Fruit fly (Drosophila melanogaster) whole organism, embryonic: ENCODE measurements around the gene Paf-AHalpha.

ENCODE experiments used
- Asciz ChIP-seq: fragments of 200-800 bp; sonication (Bioruptor generic); optimal IDR thresholded peaks from 2 replicates; lab custom pipeline; 2017; ENCODE audit warnings: missing biosample characterization, mild to moderate bottlenecking, missing genetic modification characterization, missing genetic modification reagents
- B-H2 ChIP-seq: fragments of 200-800 bp; sonication (Bioruptor generic); optimal IDR thresholded peaks from 2 replicates; lab custom pipeline; 2018; ENCODE audit warnings: missing biosample characterization, mild to moderate bottlenecking, missing genetic modification characterization
- BEAF-32 ChIP-seq: fragments of 200-800 bp; sonication (Bioruptor generic); optimal IDR thresholded peaks from 3 replicates; lab custom pipeline; 2017; ENCODE audit warnings: missing biosample characterization, missing genetic modification characterization, mild to moderate bottlenecking, moderate library complexity, missing genetic modification reagents
- Blimp-1 ChIP-seq: fragments of 200-800 bp; sonication (Bioruptor generic); optimal IDR thresholded peaks from 3 replicates; lab custom pipeline; 2018; ENCODE audit warnings: missing biosample characterization, missing genetic modification characterization, mild to moderate bottlenecking, moderate library complexity, missing genetic modification reagents
- CG10321 ChIP-seq: fragments of 200-800 bp; sonication (Bioruptor generic); IDR thresholded peaks from 2 replicates; pipeline ENCODE4 v1.3.6; 2022; ENCODE audit warnings: missing biosample characterization, missing genetic modification characterization
- CG11696 ChIP-seq: fragments of 200-800 bp; sonication (Bioruptor generic); IDR thresholded peaks from 2 replicates; pipeline ENCODE4 v1.3.6; 2022; ENCODE audit warnings: missing biosample characterization, missing genetic modification characterization
- CG12659 ChIP-seq: fragments of 200-800 bp; sonication (Bioruptor generic); optimal IDR thresholded peaks from 3 replicates; lab custom pipeline; 2017; ENCODE audit warnings: mild to moderate bottlenecking, missing biosample characterization, missing genetic modification reagents, missing genetic modification characterization
- CG12942 ChIP-seq: fragments of 200-800 bp; sonication (Bioruptor generic); optimal IDR thresholded peaks from 3 replicates; lab custom pipeline; 2016; ENCODE audit warnings: missing biosample characterization, missing genetic modification characterization
- CG13287 ChIP-seq: fragments of 200-800 bp; sonication (Bioruptor generic); IDR thresholded peaks from 2 replicates; pipeline ENCODE4 v1.3.6; 2022; ENCODE audit warnings: missing biosample characterization, missing genetic modification characterization; ENCODE audit not compliant: partially characterized antibody
- CG1603 ChIP-seq: fragments of 200-800 bp; sonication (Bioruptor generic); optimal IDR thresholded peaks from 2 replicates; lab custom pipeline; 2019; ENCODE audit warnings: missing biosample characterization, mild to moderate bottlenecking, missing genetic modification characterization, moderate library complexity
- CG16813 ChIP-seq: fragments of 200-800 bp; sonication (Bioruptor generic); IDR thresholded peaks from 3 replicates; pipeline ENCODE4 v1.3.6; 2022; ENCODE audit warnings: missing biosample characterization, missing genetic modification characterization; ENCODE audit not compliant: partially characterized antibody
- CG17186 ChIP-seq: fragments of 200-800 bp; sonication (Bioruptor generic); optimal IDR thresholded peaks from 3 replicates; lab custom pipeline; 2017; ENCODE audit warnings: missing biosample characterization, missing genetic modification reagents, missing genetic modification characterization
- CG17385 ChIP-seq: fragments of 200-800 bp; sonication (Bioruptor generic); optimal IDR thresholded peaks from 3 replicates; lab custom pipeline; 2018; ENCODE audit warnings: missing biosample characterization, mild to moderate bottlenecking, missing genetic modification characterization
- CG18764 ChIP-seq: fragments of 200-800 bp; sonication (Bioruptor generic); optimal IDR thresholded peaks from 3 replicates; lab custom pipeline; 2016; ENCODE audit warnings: missing biosample characterization, missing genetic modification characterization
- CG2202 ChIP-seq: fragments of 200-800 bp; sonication (Bioruptor generic); optimal IDR thresholded peaks from 2 replicates; lab custom pipeline; 2018; ENCODE audit warnings: missing biosample characterization, mild to moderate bottlenecking, missing genetic modification characterization
- CG30020 ChIP-seq: fragments of 200-800 bp; optimal IDR thresholded peaks from 2 replicates; lab custom pipeline; 2019; ENCODE audit warnings: missing biosample characterization, mild to moderate bottlenecking, missing genetic modification characterization, moderate library complexity
- CG3995 ChIP-seq: fragments of 200-800 bp; sonication (Bioruptor generic); optimal IDR thresholded peaks from 3 replicates; lab custom pipeline; 2016; ENCODE audit warnings: missing biosample characterization, missing genetic modification characterization
- CG5953 ChIP-seq: fragments of 200-800 bp; sonication (Bioruptor generic); IDR thresholded peaks from 2 replicates; pipeline ENCODE4 v1.3.6; 2022; ENCODE audit warnings: missing biosample characterization, missing genetic modification characterization
- CG7786 ChIP-seq: fragments of 200-800 bp; sonication (Bioruptor generic); optimal IDR thresholded peaks from 2 replicates; lab custom pipeline; 2016; ENCODE audit warnings: missing biosample characterization, missing genetic modification characterization
- CG8765 ChIP-seq: fragments of 200-800 bp; sonication (Bioruptor generic); IDR thresholded peaks from 2 replicates; pipeline ENCODE4 v1.3.6; 2022; ENCODE audit warnings: missing biosample characterization, missing genetic modification characterization
- CG9437 ChIP-seq: fragments of 200-800 bp; sonication (Bioruptor generic); optimal IDR thresholded peaks from 2 replicates; lab custom pipeline; 2018; ENCODE audit warnings: missing biosample characterization, mild to moderate bottlenecking, missing genetic modification characterization
- CG9797 ChIP-seq: fragments of 200-800 bp; sonication (Bioruptor generic); optimal IDR thresholded peaks from 3 replicates; lab custom pipeline; 2018; ENCODE audit warnings: missing biosample characterization, mild to moderate bottlenecking, missing genetic modification characterization
- Dip3 ChIP-seq: fragments of 200-800 bp; sonication (Bioruptor generic); optimal IDR thresholded peaks from 3 replicates; lab custom pipeline; 2016; ENCODE audit warnings: missing biosample characterization, missing genetic modification characterization
- Doc2 ChIP-seq: fragments of 200-800 bp; sonication (Bioruptor generic); IDR thresholded peaks from 2 replicates; pipeline ENCODE4 v1.3.6; 2022; ENCODE audit warnings: missing biosample characterization, missing genetic modification characterization
- Dref ChIP-seq: fragments of 200-800 bp; sonication (Bioruptor generic); IDR thresholded peaks from 2 replicates; pipeline ENCODE4 v1.3.6; 2022; ENCODE audit warnings: missing biosample characterization, missing genetic modification characterization
- HLH4C ChIP-seq: fragments of 200-800 bp; sonication (Bioruptor generic); IDR thresholded peaks from 3 replicates; pipeline ENCODE4 v1.3.6; 2022; ENCODE audit warnings: missing biosample characterization, missing genetic modification characterization; ENCODE audit not compliant: partially characterized antibody
- HmgD ChIP-seq: fragments of 200-800 bp; sonication (Bioruptor generic); optimal IDR thresholded peaks from 3 replicates; lab custom pipeline; 2016; ENCODE audit warnings: missing biosample characterization, missing genetic modification characterization
- Hr39 ChIP-seq: fragments of >200 bp; optimal IDR thresholded peaks from 2 replicates; lab custom pipeline; 2017
- Max ChIP-seq: fragments of 200-800 bp; sonication (Bioruptor generic); optimal IDR thresholded peaks from 2 replicates; lab custom pipeline; 2016; ENCODE audit warnings: missing biosample characterization, mild to moderate bottlenecking, missing genetic modification characterization
- Mes4 ChIP-seq: fragments of 200-800 bp; sonication (Bioruptor generic); optimal IDR thresholded peaks from 2 replicates; lab custom pipeline; 2016; ENCODE audit warnings: missing biosample characterization, missing genetic modification characterization
- Rfx ChIP-seq: fragments of 200-800 bp; sonication (Bioruptor generic); IDR thresholded peaks from 2 replicates; pipeline ENCODE4 v1.3.6; 2022; ENCODE audit warnings: missing biosample characterization, missing genetic modification characterization
- Sox100B ChIP-seq: fragments of 200-800 bp; sonication (Bioruptor generic); optimal IDR thresholded peaks from 3 replicates; lab custom pipeline; 2018; ENCODE audit warnings: missing biosample characterization, mild to moderate bottlenecking, missing genetic modification characterization
- amos ChIP-seq: fragments of 200-800 bp; sonication (Bioruptor generic); IDR thresholded peaks from 2 replicates; pipeline ENCODE4 v1.3.6; 2022; ENCODE audit warnings: missing biosample characterization, missing genetic modification characterization; ENCODE audit not compliant: partially characterized antibody
- ap ChIP-seq: fragments of 200-800 bp; sonication (Bioruptor generic); IDR thresholded peaks from 2 replicates; pipeline ENCODE4 v1.3.6; 2022; ENCODE audit warnings: missing biosample characterization, missing genetic modification characterization
- bbx ChIP-seq: fragments of 200-800 bp; sonication (Bioruptor generic); IDR thresholded peaks from 2 replicates; pipeline ENCODE4 v1.3.6; 2022; ENCODE audit warnings: missing biosample characterization, missing genetic modification characterization; ENCODE audit not compliant: partially characterized antibody
- bowl ChIP-seq: fragments of 200-800 bp; sonication (Bioruptor generic); IDR thresholded peaks from 2 replicates; pipeline ENCODE4 v1.3.6; 2022; ENCODE audit warnings: missing biosample characterization, missing genetic modification characterization
- dan ChIP-seq: fragments of 200-800 bp; sonication (Bioruptor generic); IDR thresholded peaks from 2 replicates; pipeline ENCODE4 v1.3.6; 2022; ENCODE audit warnings: missing biosample characterization, missing genetic modification characterization
- disco-r ChIP-seq: fragments of 200-800 bp; sonication (Bioruptor generic); optimal IDR thresholded peaks from 2 replicates; lab custom pipeline; 2016; ENCODE audit warnings: missing biosample characterization, missing genetic modification characterization
- fd96Cb ChIP-seq: fragments of 200-800 bp; sonication (Bioruptor generic); optimal IDR thresholded peaks from 2 replicates; lab custom pipeline; 2018; ENCODE audit warnings: missing biosample characterization, mild to moderate bottlenecking, missing genetic modification characterization, moderate library complexity
- fru ChIP-seq: fragments of >200 bp; optimal IDR thresholded peaks from 2 replicates; lab custom pipeline; 2017
- gem ChIP-seq: fragments of 200-800 bp; sonication (Bioruptor generic); optimal IDR thresholded peaks from 2 replicates; lab custom pipeline; 2019; ENCODE audit warnings: missing biosample characterization, mild to moderate bottlenecking, missing genetic modification characterization, moderate library complexity
- hbn ChIP-seq: fragments of 200-800 bp; sonication (Bioruptor generic); IDR thresholded peaks from 2 replicates; pipeline ENCODE4 v1.3.6; 2022; ENCODE audit warnings: missing biosample characterization, missing genetic modification characterization; ENCODE audit not compliant: partially characterized antibody
- insv ChIP-seq, 2 experiments: fragments of 200-800 bp; sonication (Bioruptor generic); optimal IDR thresholded peaks; 3 replicates each; lab custom pipeline; 2016 to 2018; ENCODE audit warnings: missing biosample characterization in 2 of 2, missing genetic modification characterization in 2 of 2
- knrl ChIP-seq: fragments of 200-800 bp; sonication (Bioruptor generic); IDR thresholded peaks from 3 replicates; pipeline ENCODE4 v1.3.6; 2022; ENCODE audit warnings: missing biosample characterization, missing genetic modification characterization; ENCODE audit not compliant: partially characterized antibody
- nau ChIP-seq: fragments of 200-800 bp; sonication (Bioruptor generic); optimal IDR thresholded peaks from 3 replicates; lab custom pipeline; 2017; ENCODE audit warnings: missing biosample characterization, mild to moderate bottlenecking, missing genetic modification characterization, missing genetic modification reagents
- nmo ChIP-seq: fragments of 200-800 bp; sonication (Bioruptor generic); optimal IDR thresholded peaks from 2 replicates; lab custom pipeline; 2018; ENCODE audit warnings: missing biosample characterization, mild to moderate bottlenecking, missing genetic modification characterization, moderate library complexity
- phol ChIP-seq: fragments of 200-800 bp; sonication (Bioruptor generic); optimal IDR thresholded peaks from 3 replicates; lab custom pipeline; 2018; ENCODE audit warnings: missing biosample characterization, mild to moderate bottlenecking, missing genetic modification characterization, moderate library complexity
- pros ChIP-seq: fragments of 200-800 bp; sonication (Bioruptor generic); optimal IDR thresholded peaks from 3 replicates; lab custom pipeline; 2019; ENCODE audit warnings: missing biosample characterization, mild to moderate bottlenecking, missing genetic modification characterization, moderate library complexity
- tgo ChIP-seq: fragments of 200-800 bp; sonication (Bioruptor generic); IDR thresholded peaks from 3 replicates; pipeline ENCODE4 v1.3.6; 2022; ENCODE audit warnings: missing biosample characterization, missing genetic modification characterization
- tio ChIP-seq: fragments of 200-800 bp; sonication (Bioruptor generic); optimal IDR thresholded peaks from 2 replicates; lab custom pipeline; 2017; ENCODE audit warnings: missing biosample characterization, missing genetic modification characterization, inconsistent platforms
- ttk ChIP-seq: fragments of 200-800 bp; sonication (Bioruptor generic); IDR thresholded peaks from 2 replicates; pipeline ENCODE4 v2.1.2; 2022; ENCODE audit warnings: missing biosample characterization, missing genetic modification characterization

Gene Paf-AHalpha

DNA sequence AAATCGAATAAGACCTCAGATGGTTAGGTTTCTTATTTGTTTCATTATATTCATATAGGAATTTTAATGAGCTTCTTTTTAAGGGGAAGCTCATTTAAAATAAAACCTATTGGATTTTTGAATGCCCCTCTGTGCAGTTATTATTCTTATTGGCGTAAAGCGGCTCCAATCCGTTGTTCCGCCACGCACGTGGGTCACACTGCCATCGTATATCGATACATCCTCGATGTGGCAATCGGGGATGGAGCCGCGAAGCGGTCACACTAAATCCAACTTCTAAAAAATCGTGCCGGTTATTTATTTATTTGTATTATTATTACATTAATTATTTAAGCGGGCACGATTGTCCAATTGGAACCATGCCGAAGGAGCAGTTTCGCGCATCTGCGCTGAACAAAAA lies 22.7 kb downstream of the Paf-AHalpha start, which contains the start of gene Polr3A (continued):
- TF ChIP-seq dan (no peak), ap (GFP tag; lab: Robert Waterston, UW) (no peak), HLH4C (GFP tag; lab: Robert Waterston, UW) (peak; percentile 62), Mes4 (GFP tag; lab: Kevin White, UChicago) (no peak), HmgD (GFP tag; lab: Kevin White, UChicago) (no peak), CG16813 (peak; percentile 63), tgo (GFP tag; lab: Robert Waterston, UW) (no peak), Asciz (no peak), tio (GFP tag; lab: Kevin White, UChicago) (no peak), Sox100B (no peak), B-H2 (no peak), BEAF-32 (peak; percentile 66), CG5953 (GFP tag; lab: Robert Waterston, UW) (no peak), disco-r (GFP tag; lab: Kevin White, UChicago) (no peak), Hr39 (lab: Kevin White, UChicago) (no peak), nmo (no peak), Doc2 (no peak), gem (no peak), nau (GFP tag; lab: Kevin White, UChicago) (no peak), CG12659 (GFP tag; lab: Kevin White, UChicago) (peak; percentile 51), fru (lab: Kevin White, UChicago) (no peak), CG9437 (peak; percentile 41), CG17385 (GFP tag; lab: Kevin White, UChicago) (no peak), phol (tag; lab: Kevin White, UChicago) (no peak), CG9797 (GFP tag; lab: Kevin White, UChicago) (peak; percentile 70), CG12942 (GFP tag; lab: Kevin White, UChicago) (no peak), CG10321 (GFP tag; lab: Robert Waterston, UW) (no peak), CG13287 (peak; percentile 75), CG8765 (GFP tag; lab: Robert Waterston, UW) (no peak), Dip3 (GFP tag; lab: Kevin White, UChicago) (no peak), insv (GFP tag; optimal IDR thresholded peaks at IDR 0.05; lab: Kevin White, UChicago) (peak; percentile 89 to 99), Dref (GFP tag; lab: Robert Waterston, UW) (peak; percentile 83), fd96Cb (tag; lab: Kevin White, UChicago) (no peak), knrl (GFP tag; lab: Robert Waterston, UW) (peak; percentile 57), bbx (GFP tag; lab: Robert Waterston, UW) (peak; percentile 77), Max (no peak), hbn (GFP tag; lab: Robert Waterston, UW) (peak; percentile 41), amos (GFP tag; lab: Robert Waterston, UW) (peak; percentile 71), CG7786 (GFP tag; lab: Kevin White, UChicago) (no peak), Rfx (GFP tag; lab: Robert Waterston, UW) (0 out of 2 replicates have a peak, but pooled peaks have one; percentile 31), CG18764 (GFP tag; lab: Kevin White, UChicago) (no peak), CG11696 (GFP tag; lab: Robert Waterston, UW) (no peak), bowl (GFP tag; lab: Robert Waterston, UW) (no peak), CG2202 (tag; lab: Kevin White, UChicago) (no peak), ttk (GFP tag; lab: Robert Waterston, UW) (no peak), CG17186 (peak; percentile 74), Blimp-1 (GFP tag; lab: Kevin White, UChicago) (no peak), CG3995 (GFP tag; lab: Kevin White, UChicago) (peak; percentile 4), CG30020 (peak; percentile 62), pros (GFP tag; lab: Kevin White, UChicago) (no peak), CG1603 (tag; lab: Kevin White, UChicago) (no peak)
